Worm (Caenorhabditis elegans) whole organism, L4/young adult: ENCODE data around the gene srj-44.

Source experiments
- W03F9.2 ChIP-seq: fragments of 150-350 bp; optimal IDR thresholded peaks from 2 replicates; lab custom pipeline; 2014; ENCODE audit warnings: missing biosample characterization, missing genetic modification characterization
- dao-5 ChIP-seq: sonication (generic microtip); optimal IDR thresholded peaks from 2 replicates; lab custom pipeline; 2016; ENCODE audit warnings: missing genotype, missing genetic modification characterization, moderate library complexity, missing compliant biosample characterization
- him-1 ChIP-seq: sonication (generic microtip); optimal IDR thresholded peaks from 2 replicates; lab custom pipeline; 2016; ENCODE audit warnings: missing genotype, missing genetic modification reagents, missing genetic modification characterization, missing compliant biosample characterization

Gene srj-44

DNA sequence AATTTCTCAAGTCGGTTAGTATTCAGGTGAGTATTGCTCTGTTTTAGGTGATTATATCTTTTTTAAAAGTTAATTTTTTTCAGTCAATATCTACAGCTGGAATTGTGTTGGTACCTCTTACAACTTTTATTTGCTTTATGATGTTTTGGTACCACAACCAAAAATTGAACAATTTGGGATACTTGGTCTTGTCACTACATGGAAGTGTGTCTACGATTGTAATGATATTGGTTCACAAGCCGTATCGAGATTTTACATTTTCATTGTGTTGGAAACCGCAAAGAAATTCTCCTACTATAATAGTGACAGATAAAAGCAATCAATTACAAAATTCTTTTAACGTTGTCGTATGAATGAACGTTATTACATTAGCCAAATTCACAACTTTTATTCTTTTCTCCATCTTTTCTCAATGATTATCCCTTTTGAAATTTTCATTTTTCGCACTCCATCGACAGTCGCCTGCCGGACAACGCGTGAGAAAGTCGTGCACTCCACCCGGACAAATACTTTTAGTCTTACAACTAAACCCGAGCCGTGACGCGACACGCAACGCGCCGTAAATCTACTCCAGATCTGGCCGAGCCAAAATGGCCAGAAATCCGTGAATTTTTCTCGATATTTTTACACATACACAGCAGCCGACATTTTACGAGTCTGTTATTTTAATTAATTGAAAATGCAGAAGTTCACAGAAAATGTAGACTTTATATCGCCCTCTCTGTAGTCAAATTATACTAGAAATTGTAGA is 26.3 kb upstream of the srj-44 start:
- TF ChIP-seq dao-5 (tag; lab: Kevin White, UChicago) = no peak
- no peak for TF ChIP-seq W03F9.2 (tag; lab: Kevin White, UChicago)
- TF ChIP-seq him-1 (tag; lab: Kevin White, UChicago) = no peak

DNA sequence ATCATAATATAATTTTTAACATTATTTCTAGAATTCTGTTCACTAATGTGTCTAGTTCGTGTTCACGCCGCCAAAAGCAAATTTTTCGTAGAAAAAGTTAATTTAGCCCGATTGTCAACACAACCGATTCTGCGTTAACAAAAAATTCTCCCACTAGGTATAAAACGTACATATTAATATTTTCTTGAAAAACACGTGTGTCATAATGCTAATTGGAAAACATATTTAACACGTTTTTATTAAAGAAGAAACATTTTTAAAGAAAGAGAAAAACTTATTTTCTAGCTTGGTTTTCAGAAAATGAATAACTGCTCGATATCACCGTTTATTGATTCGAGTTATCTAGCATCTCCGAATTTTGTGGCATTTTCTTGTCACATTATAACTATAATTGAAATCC is 24.5 kb upstream of the srj-44 start, which contains the start of gene srh-243:
Gene srh-243, plus strand, starts transcription at position 301 of the 400 bp plus-strand sequence.
- TF ChIP-seq him-1 (tag; lab: Kevin White, UChicago) (no peak), W03F9.2 (tag; lab: Kevin White, UChicago) (no peak), dao-5 (tag; lab: Kevin White, UChicago) (no peak)

ce11 chrV:2869503-2869902 is 23.8 kb upstream of the srj-44 start, which contains the start of gene srh-241:
srh-241 (minus strand) TSS chrV:2869603.
- no peak for TF ChIP-seq W03F9.2 (tag; lab: Kevin White, UChicago)
- TF ChIP-seq him-1 (tag; lab: Kevin White, UChicago) = no peak
- TF ChIP-seq dao-5 (tag; lab: Kevin White, UChicago) = no peak

DNA sequence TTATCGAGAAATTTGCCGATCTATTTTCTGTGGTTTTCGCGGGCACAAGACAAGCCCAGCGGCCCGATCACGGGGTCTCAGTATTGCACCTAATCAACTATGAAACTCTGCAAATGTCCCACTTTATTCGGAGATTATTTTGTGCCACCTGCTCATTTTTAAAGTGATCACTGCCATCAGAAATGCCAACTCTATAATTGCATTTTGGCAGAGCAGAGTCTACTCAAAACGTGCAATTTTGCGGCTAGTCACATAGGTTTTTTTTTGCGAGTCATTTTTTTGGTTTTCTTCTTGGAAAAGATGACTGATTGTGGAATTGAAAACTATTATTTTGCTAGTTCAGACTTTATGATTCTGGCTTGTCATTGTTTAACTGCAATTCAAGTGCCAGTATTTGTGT is 19.2 kb upstream of the srj-44 start, which contains the start of gene srh-240:
Gene srh-240, plus strand, starts transcription at position 301 of the 400 bp plus-strand sequence.
- TF ChIP-seq dao-5 (tag; lab: Kevin White, UChicago) (no peak), W03F9.2 (tag; lab: Kevin White, UChicago) (no peak)

- TF ChIP-seq W03F9.2 (tag; lab: Kevin White, UChicago) (no peak), him-1 (tag; lab: Kevin White, UChicago) (no peak), dao-5 (tag; lab: Kevin White, UChicago) (no peak)
Observed at ce11 chrV:2863033-2863432, 17.4 kb upstream of the srj-44 start, which contains the start of gene srh-272. srh-272 (plus strand) TSS chrV:2863333.

DNA sequence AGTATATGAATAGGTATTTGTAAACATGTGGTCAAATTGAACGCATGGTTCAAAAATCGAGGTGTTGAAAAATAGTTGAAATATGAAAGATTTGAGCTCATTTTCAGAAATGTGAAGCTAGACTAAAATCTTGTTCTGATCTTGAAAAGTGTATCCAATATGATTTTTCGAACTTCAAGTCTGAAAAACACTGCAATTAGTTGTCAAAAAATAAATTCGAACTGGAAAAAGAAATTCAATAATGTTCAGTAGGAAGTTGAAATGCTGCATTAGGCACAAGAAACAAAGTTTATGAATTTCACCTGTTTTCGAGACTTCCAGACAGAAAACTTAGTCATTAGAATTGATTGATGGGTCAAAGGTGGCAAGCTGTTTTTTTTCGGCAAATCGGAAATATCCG is 15.8 kb upstream of the srj-44 start, which contains the start of gene srh-270:
Gene srh-270, minus strand, starts transcription at position 101 of the 400 bp plus-strand sequence.
- TF ChIP-seq dao-5 (tag; lab: Kevin White, UChicago) (no peak), him-1 (tag; lab: Kevin White, UChicago) (no peak), W03F9.2 (tag; lab: Kevin White, UChicago) (no peak)

ce11 chrV:2859738-2860137 is 14.1 kb upstream of the srj-44 start, which contains the start of gene srj-54:
srj-54 (minus strand) TSS chrV:2859838.
- TF ChIP-seq dao-5 (tag; lab: Kevin White, UChicago) (no peak), W03F9.2 (tag; lab: Kevin White, UChicago) (no peak), him-1 (tag; lab: Kevin White, UChicago) (no peak)

DNA sequence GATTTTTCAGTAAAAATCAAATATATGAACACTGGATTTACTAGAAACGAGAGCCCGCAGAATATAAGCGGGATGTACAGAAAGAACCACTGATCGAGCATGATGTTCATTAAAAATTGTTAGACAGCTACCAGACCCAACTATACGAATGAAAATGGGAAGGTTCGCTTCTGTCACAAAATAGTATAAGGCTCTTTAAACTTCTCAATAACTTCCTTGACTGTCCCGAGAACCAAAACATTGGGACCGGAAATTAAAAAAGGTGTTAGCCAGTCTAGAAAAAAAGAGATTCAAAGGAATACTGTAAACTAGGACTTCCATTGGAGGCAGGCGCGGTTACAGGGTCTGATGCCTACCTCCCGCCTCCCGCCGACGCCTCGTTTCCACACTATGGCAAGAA is 12.2 kb upstream of the srj-44 start, which contains the start of gene srj-55:
Gene srj-55, minus strand, starts transcription at position 101 of the 400 bp plus-strand sequence.
- TF ChIP-seq dao-5 (tag; lab: Kevin White, UChicago) (no peak), W03F9.2 (tag; lab: Kevin White, UChicago) (no peak), him-1 (tag; lab: Kevin White, UChicago) (no peak)

DNA sequence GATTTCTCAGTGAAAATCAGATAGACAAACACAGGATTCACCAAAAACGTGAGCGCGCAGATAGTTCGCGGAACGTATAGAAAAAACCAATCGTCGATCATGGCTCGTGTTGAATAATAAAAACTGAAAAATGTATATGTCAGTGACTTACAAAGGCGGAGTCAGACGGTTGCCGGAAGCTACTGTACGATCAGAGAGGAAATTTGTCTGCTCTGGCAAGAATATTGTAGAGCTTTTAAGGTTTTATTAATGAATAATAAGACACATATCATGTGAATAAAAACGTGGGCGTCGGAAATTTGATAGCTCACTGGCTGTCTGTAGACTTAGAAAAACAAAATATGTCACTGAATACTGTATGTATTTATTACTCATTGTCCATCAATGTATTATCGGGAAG is 9.8 kb upstream of the srj-44 start, which contains the start of gene srj-57:
Gene srj-57, minus strand, starts transcription at position 101 of the 400 bp plus-strand sequence.
- TF ChIP-seq W03F9.2 (tag; lab: Kevin White, UChicago) = no peak
- TF ChIP-seq him-1 (tag; lab: Kevin White, UChicago) = no peak
- TF ChIP-seq dao-5 (tag; lab: Kevin White, UChicago) = no peak

DNA sequence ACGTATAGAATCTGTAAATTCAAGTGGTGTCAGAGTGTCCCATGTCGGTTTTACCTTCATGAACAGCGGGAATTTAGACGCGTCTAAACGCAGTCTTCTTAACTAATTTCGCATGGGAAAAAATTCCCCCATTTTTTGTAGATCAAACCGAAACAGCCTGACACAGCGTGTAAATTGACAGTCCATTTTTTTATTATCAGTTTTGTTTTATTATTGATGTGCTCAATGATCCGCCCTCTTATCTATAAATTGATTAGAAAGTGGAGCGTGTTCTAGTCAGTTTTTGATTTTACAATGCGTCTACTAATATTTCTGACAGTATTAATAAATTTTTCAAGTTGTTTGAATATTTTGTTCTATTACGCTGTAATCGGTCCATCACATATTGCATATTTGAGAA is 3.4 kb upstream of the srj-44 start, which contains the start of gene ugt-53:
Gene ugt-53, plus strand, starts transcription at position 273 of the 400 bp plus-strand sequence.
- TF ChIP-seq W03F9.2 (tag; lab: Kevin White, UChicago) (no peak), dao-5 (tag; lab: Kevin White, UChicago) (no peak), him-1 (tag; lab: Kevin White, UChicago) (no peak)

- TF ChIP-seq W03F9.2 (tag; lab: Kevin White, UChicago) = no peak
Observed at ce11 chrV:2848290-2848937, 2.7 kb upstream of the srj-44 start, which contains the start of gene srj-49. srj-49 (minus strand) TSS chrV:2848340.

DNA sequence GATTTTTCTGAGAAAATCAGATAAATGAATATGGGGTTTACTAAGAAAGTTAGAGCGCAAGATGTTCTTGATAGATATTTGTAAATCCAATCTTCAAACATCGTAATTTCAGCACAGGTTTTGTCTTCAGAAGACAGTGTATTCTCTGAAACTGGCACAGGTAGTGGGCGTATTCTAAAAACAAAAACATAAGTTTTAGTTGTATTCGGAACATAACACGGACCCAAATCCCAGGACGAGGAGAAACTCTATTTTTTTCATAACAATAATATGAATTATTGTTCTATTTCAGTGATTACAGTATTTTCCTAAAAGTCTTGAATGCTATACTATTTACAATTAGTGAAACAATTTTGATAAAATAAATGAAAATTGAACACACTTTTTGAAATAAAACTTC is 9.2 kb downstream of the srj-44 start, which contains the start of gene srj-45:
Gene srj-45, minus strand, starts transcription at position 101 of the 400 bp plus-strand sequence.
- TF ChIP-seq W03F9.2 (tag; lab: Kevin White, UChicago) (no peak), him-1 (tag; lab: Kevin White, UChicago) (no peak), dao-5 (tag; lab: Kevin White, UChicago) (no peak)

DNA sequence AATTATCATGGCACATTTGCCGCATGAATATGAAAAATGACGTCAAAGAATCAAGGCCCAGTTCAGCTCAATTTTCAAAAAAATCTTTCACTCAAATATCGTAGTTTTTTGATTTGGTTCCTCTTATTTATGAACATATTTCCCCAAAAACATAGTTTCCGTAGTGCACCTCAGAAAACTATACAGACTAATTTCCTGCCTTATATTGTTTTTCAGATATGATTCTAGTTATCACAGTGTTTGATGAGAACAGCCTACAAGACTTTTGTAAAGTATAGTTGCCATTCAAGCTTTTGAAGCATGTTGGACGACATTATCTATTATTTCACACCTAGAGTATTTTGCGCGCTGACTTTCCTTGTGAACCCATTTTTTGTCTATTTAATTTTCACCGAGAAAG is 13.0 kb downstream of the srj-44 start, which contains the start of gene srj-50:
Gene srj-50, plus strand, starts transcription at position 301 of the 400 bp plus-strand sequence.
- TF ChIP-seq dao-5 (tag; lab: Kevin White, UChicago) = no peak
- TF ChIP-seq him-1 (tag; lab: Kevin White, UChicago) = no peak
- TF ChIP-seq W03F9.2 (tag; lab: Kevin White, UChicago) = no peak
